Fruit fly (Drosophila melanogaster): ENCODE measurements around the gene polybromo.

Gene polybromo

dm6 chr3R:24810844-24811625 lies 6.0 kb upstream of the polybromo start (continued):
- peak in 1 of 3 experiments; percentile 6 for TF ChIP-seq Stat92E (GFP tag; optimal IDR thresholded peaks at IDR 0.05)
- TF ChIP-seq CG15073 (GFP tag; optimal IDR thresholded peaks at IDR 0.05): peak; percentile 17
- peak; percentile 41 for TF ChIP-seq TFAM (GFP tag; optimal IDR thresholded peaks at IDR 0.05)
- peak; percentile 74 for TF ChIP-seq CG31365 (tag; optimal IDR thresholded peaks at IDR 0.05)
- TF ChIP-seq CG3995 (GFP tag; optimal IDR thresholded peaks at IDR 0.05): peak; percentile 54
- peak; percentile 76 for TF ChIP-seq lbe (GFP tag; optimal IDR thresholded peaks at IDR 0.05)
- peak; percentile 75 for TF ChIP-seq danr (GFP tag; IDR thresholded peaks at IDR 0.05)
- TF ChIP-seq gro (GFP tag; optimal IDR thresholded peaks at IDR 0.05): peak; percentile 91
- peak; percentile 81 for TF ChIP-seq CG32767 (GFP tag; IDR thresholded peaks at IDR 0.05)
- peak; percentile 91 for TF ChIP-seq CoRest (tag; optimal IDR thresholded peaks at IDR 0.05)
- no peak for TF ChIP-seq unc-4 (GFP tag; IDR thresholded peaks at IDR 0.05; ENCODE audit: partially characterized antibody)
- TF ChIP-seq wor (GFP tag; IDR thresholded peaks at IDR 0.05): peak; percentile 74
- TF ChIP-seq kah (GFP tag; optimal IDR thresholded peaks at IDR 0.05): peak; percentile 70
- TF ChIP-seq Nf-YB (GFP tag; optimal IDR thresholded peaks at IDR 0.05): peak; percentile 63
- peak; percentile 71 for TF ChIP-seq CG11398 (GFP tag; optimal IDR thresholded peaks at IDR 0.05)
- TF ChIP-seq eve (GFP tag; optimal IDR thresholded peaks at IDR 0.05): no peak
- peak; percentile 86 for TF ChIP-seq H15 (GFP tag; IDR thresholded peaks at IDR 0.05)
- peak; percentile 89 for TF ChIP-seq ind (GFP tag; optimal IDR thresholded peaks at IDR 0.05)
- TF ChIP-seq z (GFP tag; IDR thresholded peaks at IDR 0.05): 0 out of 3 replicates have a peak, but pooled peaks have one; percentile 18
- peak; percentile 76 for TF ChIP-seq CG4854 (GFP tag; optimal IDR thresholded peaks at IDR 0.05)
- peak; percentile 66 for TF ChIP-seq E2f2 (GFP tag; IDR thresholded peaks at IDR 0.05)
- TF ChIP-seq CG13287 (GFP tag; IDR thresholded peaks at IDR 0.05; ENCODE audit: partially characterized antibody): no peak
- no peak for TF ChIP-seq kni (GFP tag; optimal IDR thresholded peaks at IDR 0.05)
- TF ChIP-seq CG4282 (GFP tag; optimal IDR thresholded peaks at IDR 0.05): peak; percentile 57
- TF ChIP-seq ftz-f1 (GFP tag; optimal IDR thresholded peaks at IDR 0.05): peak; percentile 40
- TF ChIP-seq ATbp (GFP tag; optimal IDR thresholded peaks at IDR 0.05): peak; percentile 78
- peak; percentile 17 for TF ChIP-seq bigmax (GFP tag; optimal IDR thresholded peaks at IDR 0.05)
- peak; percentile 79 for TF ChIP-seq CG13894 (tag; optimal IDR thresholded peaks at IDR 0.05)
- peak; percentile 66 for TF ChIP-seq Vsx1 (GFP tag; optimal IDR thresholded peaks at IDR 0.05)
- TF ChIP-seq ems (GFP tag; optimal IDR thresholded peaks at IDR 0.05): peak; percentile 93
- TF ChIP-seq CG5245 (GFP tag; optimal IDR thresholded peaks at IDR 0.05): peak; percentile 87
- peak; percentile 81 for TF ChIP-seq CG6272 (GFP tag; IDR thresholded peaks at IDR 0.05)
- peak; percentile 92 for TF ChIP-seq HLH54F (GFP tag; optimal IDR thresholded peaks at IDR 0.05)
- TF ChIP-seq dmrt99B (tag; optimal IDR thresholded peaks at IDR 0.05): no peak
- peak; percentile 89 for TF ChIP-seq oc (tag; optimal IDR thresholded peaks at IDR 0.05)
- TF ChIP-seq Asciz (GFP tag; optimal IDR thresholded peaks at IDR 0.05): peak; percentile 79
- peak; percentile 85 for TF ChIP-seq salm (tag; optimal IDR thresholded peaks at IDR 0.05)
- peak; percentile 68; the same call in 1 of the 2 replicates for TF ChIP-seq MBD-R2 (GFP tag; IDR thresholded peaks at IDR 0.05)
- TF ChIP-seq Gsc (GFP tag; IDR thresholded peaks at IDR 0.05): no peak
- TF ChIP-seq CG17361 (GFP tag; IDR thresholded peaks at IDR 0.05): peak; percentile 85
- peak; percentile 84 for TF ChIP-seq sd (tag; optimal IDR thresholded peaks at IDR 0.05)
- TF ChIP-seq so (GFP tag; IDR thresholded peaks at IDR 0.05): peak; percentile 88
- 0 out of 3 replicates have a peak, but pooled peaks have one; percentile 20 for TF ChIP-seq mld (GFP tag; IDR thresholded peaks at IDR 0.05; ENCODE audit: partially characterized antibody)
- TF ChIP-seq gcm2 (GFP tag; optimal IDR thresholded peaks at IDR 0.05): peak; percentile 78
- peak; percentile 90 for TF ChIP-seq Gug (GFP tag; IDR thresholded peaks at IDR 0.05)
- peak; percentile 81 for TF ChIP-seq Hand (GFP tag; optimal IDR thresholded peaks at IDR 0.05)
- TF ChIP-seq ci (GFP tag; IDR thresholded peaks at IDR 0.05): peak; percentile 94
- peak; percentile 67 for TF ChIP-seq dimm (GFP tag; IDR thresholded peaks at IDR 0.05)
- TF ChIP-seq exex (tag; optimal IDR thresholded peaks at IDR 0.05): peak; percentile 62
